In genomic region chrV:10725424-10725951, ce11 we compare ENCODE assay signal across 4 worm cellular contexts.
TF ChIP-seq lines count a peak whose summit lies in the region.

No protein-coding gene starts in this region.

TF ChIP-seq in whole organism, L1 larva, 84 proteins besides CTCF, POLR2A, EP300 and RAD21 (continues in another document):
- TF ChIP-seq ztf-4 (tag; optimal IDR thresholded peaks at IDR 0.05; lab: Kevin White, UChicago) (no peak), snpc-4 (tag; optimal IDR thresholded peaks at IDR 0.05; lab: Kevin White, UChicago) (no peak), sox-4 (tag; optimal IDR thresholded peaks at IDR 0.05; lab: Kevin White, UChicago) (no peak), nhr-12 (tag; optimal IDR thresholded peaks at IDR 0.05; lab: Kevin White, UChicago) (no peak), aly-2 (tag; optimal IDR thresholded peaks at IDR 0.05; lab: Kevin White, UChicago) (no peak), ces-1 (GFP tag; optimal IDR thresholded peaks at IDR 0.05; lab: Kevin White, UChicago) (no peak), nhr-85 (tag; lab: Kevin White, UChicago) (peak; percentile 62), fkh-10 (GFP tag; optimal IDR thresholded peaks at IDR 0.05; lab: Kevin White, UChicago) (no peak), lin-14 (GFP tag; optimal IDR thresholded peaks at IDR 0.05; lab: Kevin White, UChicago) (peak; percentile 10), blmp-1 (tag; optimal IDR thresholded peaks at IDR 0.05; lab: Kevin White, UChicago) (peak; percentile 53), ceh-8 (GFP tag; optimal IDR thresholded peaks at IDR 0.05; lab: Kevin White, UChicago) (no peak), zag-1 (tag; optimal IDR thresholded peaks at IDR 0.05; lab: Kevin White, UChicago) (no peak), sptf-1 (tag; optimal IDR thresholded peaks at IDR 0.05; lab: Kevin White, UChicago) (no peak), unc-130 (tag; optimal IDR thresholded peaks at IDR 0.05; lab: Kevin White, UChicago) (peak; percentile 21), mef-2 (tag; optimal IDR thresholded peaks at IDR 0.05; lab: Kevin White, UChicago) (no peak), snu-23 (GFP tag; optimal IDR thresholded peaks at IDR 0.05; lab: Kevin White, UChicago) (no peak), nhr-71 (tag; optimal IDR thresholded peaks at IDR 0.05; lab: Kevin White, UChicago) (peak; percentile 30), efl-1 (optimal IDR thresholded peaks at IDR 0.05; lab: Kevin White, UChicago) (no peak), efl-1 (GFP tag; optimal IDR thresholded peaks at IDR 0.05 in 1 of 2; lab: Kevin White, UChicago) (peak in 1 of 2 experiments; percentile 63), lin-35 (GFP tag; optimal IDR thresholded peaks at IDR 0.05; lab: Kevin White, UChicago) (peak in 1 of 2 experiments; percentile 31), ets-5 (GFP tag; IDR thresholded peaks at IDR 0.05; lab: Robert Waterston, UW) (no peak), ceh-63 (GFP tag; optimal IDR thresholded peaks at IDR 0.05; lab: Kevin White, UChicago) (no peak), fkh-8 (tag; optimal IDR thresholded peaks at IDR 0.05; lab: Kevin White, UChicago) (no peak), hlh-17 (GFP tag; optimal IDR thresholded peaks at IDR 0.05; lab: Kevin White, UChicago; ENCODE audit: borderline replicate concordance) (no peak)

TF ChIP-seq in whole organism, L2 larva, 48 proteins besides CTCF, POLR2A, EP300 and RAD21:
- TF ChIP-seq sma-9 (GFP tag; optimal IDR thresholded peaks at IDR 0.05; lab: Kevin White, UChicago) (no peak), sma-9 (tag; optimal IDR thresholded peaks at IDR 0.05; lab: Kevin White, UChicago) (no peak), nhr-25 (tag; optimal IDR thresholded peaks at IDR 0.05; lab: Kevin White, UChicago) (peak; percentile 15), ztf-4 (tag; optimal IDR thresholded peaks at IDR 0.05; lab: Kevin White, UChicago) (no peak)
TF ChIP-seq in whole organism, L2 larva: peak in this region for 1.

TF ChIP-seq in whole organism, L4 larva, 104 proteins besides CTCF, POLR2A, EP300 and RAD21:
- TF ChIP-seq vab-7 (GFP tag; IDR thresholded peaks at IDR 0.05; lab: Robert Waterston, UW) (no peak), aha-1 (tag; lab: Kevin White, UChicago) (peak; percentile 56), dve-1 (tag; optimal IDR thresholded peaks at IDR 0.05; lab: Kevin White, UChicago; ENCODE audit: insufficient read depth) (peak; percentile 10), daf-16 (GFP tag; optimal IDR thresholded peaks at IDR 0.05; lab: Kevin White, UChicago) (no peak), daf-16 (tag; optimal IDR thresholded peaks at IDR 0.05; lab: Kevin White, UChicago) (peak; percentile 9), hlh-11 (tag; optimal IDR thresholded peaks at IDR 0.05; lab: Kevin White, UChicago) (peak; percentile 36), mdl-1 (tag; optimal IDR thresholded peaks at IDR 0.05; lab: Kevin White, UChicago) (peak; percentile 4 to 36), hlh-30 (tag; optimal IDR thresholded peaks at IDR 0.05; lab: Kevin White, UChicago; ENCODE audit: insufficient read depth) (peak; percentile 56), nhr-28 (tag; optimal IDR thresholded peaks at IDR 0.05; lab: Kevin White, UChicago) (peak; percentile 92), dmd-6 (GFP tag; IDR thresholded peaks at IDR 0.05; lab: Robert Waterston, UW) (peak; percentile 11; the same call in 1 of the 2 replicates), ceh-62 (tag; optimal IDR thresholded peaks at IDR 0.05; lab: Kevin White, UChicago) (no peak)
TF ChIP-seq in whole organism, L4 larva: peak in this region for 8.

TF ChIP-seq in whole organism, young adult, 124 proteins besides CTCF, POLR2A, EP300 and RAD21:
- TF ChIP-seq ceh-27 (GFP tag; optimal IDR thresholded peaks at IDR 0.05; lab: Kevin White, UChicago), result no peak
- no peak for TF ChIP-seq ztf-26 (tag; optimal IDR thresholded peaks at IDR 0.05; lab: Kevin White, UChicago)
- no peak for TF ChIP-seq snpc-3.4 (tag; optimal IDR thresholded peaks at IDR 0.05; lab: Kevin White, UChicago)
- TF ChIP-seq repo-1 (tag; optimal IDR thresholded peaks at IDR 0.05; lab: Kevin White, UChicago), result no peak
- no peak for TF ChIP-seq F49E8.2 (tag; optimal IDR thresholded peaks at IDR 0.05; lab: Kevin White, UChicago; ENCODE audit: insufficient read depth)
- no peak for TF ChIP-seq B0019.2 (GFP tag; conservative IDR thresholded peaks at IDR 0.05; lab: Robert Waterston, UW)
- no peak for TF ChIP-seq F10E7.11 (tag; optimal IDR thresholded peaks at IDR 0.05; lab: Kevin White, UChicago)
- TF ChIP-seq ekl-4 (GFP tag; IDR thresholded peaks at IDR 0.05; lab: Robert Waterston, UW), result 0 out of 2 replicates have a peak, but pooled peaks have one; percentile 9
- 0 out of 2 replicates have a peak, but pooled peaks have one; percentile 10 for TF ChIP-seq cebp-1 (GFP tag; IDR thresholded peaks at IDR 0.05; lab: Robert Waterston, UW)
- no peak for TF ChIP-seq cebp-1 (tag; optimal IDR thresholded peaks at IDR 0.05; lab: Kevin White, UChicago)
- no peak for TF ChIP-seq lag-1 (GFP tag; IDR thresholded peaks at IDR 0.05; lab: Robert Waterston, UW)
- no peak for TF ChIP-seq madf-10 (tag; optimal IDR thresholded peaks at IDR 0.05; lab: Kevin White, UChicago)
